Fruit fly (Drosophila melanogaster) whole organism, embryonic: ENCODE measurements around the gene Cad96Cb.

Source experiments
- Ada2b ChIP-seq: fragments of 200-800 bp; sonication (Bioruptor generic); IDR thresholded peaks from 2 replicates; pipeline ENCODE4 v1.3.6; 2022; ENCODE audit warnings: missing biosample characterization, missing genetic modification characterization
- Asciz ChIP-seq: fragments of 200-800 bp; sonication (Bioruptor generic); optimal IDR thresholded peaks from 2 replicates; lab custom pipeline; 2017; ENCODE audit warnings: missing biosample characterization, mild to moderate bottlenecking, missing genetic modification characterization, missing genetic modification reagents
- CG10959 ChIP-seq: fragments of 200-800 bp; sonication (Bioruptor generic); IDR thresholded peaks from 2 replicates; pipeline ENCODE4 v1.3.6; 2022; ENCODE audit warnings: missing biosample characterization, missing genetic modification characterization
- CG11085 ChIP-seq: fragments of 200-800 bp; sonication (Bioruptor generic); IDR thresholded peaks from 2 replicates; pipeline ENCODE4 v1.3.6; 2022; ENCODE audit warnings: missing biosample characterization, missing genetic modification characterization
- CG11456 ChIP-seq: fragments of 200-800 bp; sonication (Bioruptor generic); IDR thresholded peaks from 3 replicates; pipeline ENCODE4 v1.3.6; 2022; ENCODE audit warnings: missing biosample characterization, missing genetic modification characterization
- CG12236 ChIP-seq: fragments of 200-800 bp; sonication (Bioruptor generic); optimal IDR thresholded peaks from 2 replicates; lab custom pipeline; 2016; ENCODE audit warnings: missing biosample characterization, missing genetic modification characterization
- CG14860 ChIP-seq: fragments of 200-800 bp; sonication (Bioruptor generic); IDR thresholded peaks from 3 replicates; pipeline ENCODE4 v1.3.6; 2022; ENCODE audit warnings: missing biosample characterization, missing genetic modification characterization; ENCODE audit not compliant: partially characterized antibody
- CG1602 ChIP-seq: fragments of 200-800 bp; sonication (Bioruptor generic); optimal IDR thresholded peaks from 3 replicates; lab custom pipeline; 2016; ENCODE audit warnings: missing biosample characterization, missing genetic modification characterization
- CG18599 ChIP-seq: fragments of 200-800 bp; sonication (Bioruptor generic); optimal IDR thresholded peaks from 3 replicates; lab custom pipeline; 2017; ENCODE audit warnings: missing biosample characterization, missing genetic modification characterization, mild to moderate bottlenecking, moderate library complexity, missing genetic modification reagents
- CG2129 ChIP-seq: fragments of 200-800 bp; sonication (Bioruptor generic); IDR thresholded peaks from 2 replicates; pipeline ENCODE4 v1.3.6; 2022; ENCODE audit warnings: missing biosample characterization, missing genetic modification characterization; ENCODE audit not compliant: partially characterized antibody
- CG2678 ChIP-seq: fragments of 200-800 bp; sonication (Bioruptor generic); optimal IDR thresholded peaks from 3 replicates; lab custom pipeline; 2019; ENCODE audit warnings: missing biosample characterization, mild to moderate bottlenecking, missing genetic modification characterization, moderate library complexity
- CG31224 ChIP-seq: fragments of 200-800 bp; sonication (Bioruptor generic); IDR thresholded peaks from 2 replicates; pipeline ENCODE4 v1.3.6; 2022; ENCODE audit warnings: missing biosample characterization, missing genetic modification characterization
- CG31441 ChIP-seq: fragments of 200-800 bp; sonication (Bioruptor generic); IDR thresholded peaks from 2 replicates; pipeline ENCODE4 v1.3.6; 2022; ENCODE audit warnings: missing biosample characterization, missing genetic modification characterization
- CG32532 ChIP-seq: fragments of 200-800 bp; sonication (Bioruptor generic); IDR thresholded peaks from 2 replicates; pipeline ENCODE4 v1.3.6; 2022; ENCODE audit warnings: missing biosample characterization, missing genetic modification characterization
- CG4404 ChIP-seq: fragments of 200-800 bp; sonication (Bioruptor generic); IDR thresholded peaks from 2 replicates; pipeline ENCODE4 v1.3.6; 2022; ENCODE audit warnings: missing biosample characterization, missing genetic modification characterization
- CG4730 ChIP-seq: fragments of 200-800 bp; sonication (Bioruptor generic); IDR thresholded peaks from 2 replicates; pipeline ENCODE4 v1.3.6; 2022; ENCODE audit warnings: missing biosample characterization, missing genetic modification characterization
- CG4820 ChIP-seq: fragments of 200-800 bp; sonication (Bioruptor generic); optimal IDR thresholded peaks from 3 replicates; lab custom pipeline; 2016; ENCODE audit warnings: missing biosample characterization, missing genetic modification characterization
- CG6254 ChIP-seq: fragments of 200-800 bp; sonication (Bioruptor generic); optimal IDR thresholded peaks from 3 replicates; lab custom pipeline; 2017; ENCODE audit warnings: mild to moderate bottlenecking, missing biosample characterization, missing genetic modification reagents, missing genetic modification characterization
- CG6689 ChIP-seq: fragments of 200-800 bp; sonication (Bioruptor generic); IDR thresholded peaks from 2 replicates; pipeline ENCODE4 v1.3.6; 2022; ENCODE audit warnings: missing biosample characterization, missing genetic modification characterization
- CG7987 ChIP-seq: fragments of 200-800 bp; sonication (Bioruptor generic); optimal IDR thresholded peaks from 2 replicates; lab custom pipeline; 2018; ENCODE audit warnings: missing biosample characterization, mild to moderate bottlenecking, missing genetic modification characterization, moderate library complexity
- CG8089 ChIP-seq: fragments of 200-800 bp; sonication (Bioruptor generic); optimal IDR thresholded peaks from 3 replicates; lab custom pipeline; 2016; ENCODE audit warnings: missing biosample characterization, missing genetic modification characterization
- CG8290 ChIP-seq, 3 experiments: fragments of 200-800 bp; sonication (Bioruptor generic); optimal IDR thresholded peaks; 2 replicates each; lab custom pipeline; 2016 to 2019; ENCODE audit warnings: missing biosample characterization in 3 of 3, missing genetic modification characterization in 3 of 3, mild to moderate bottlenecking in 2 of 3, moderate library complexity in 1 of 3
- Camta ChIP-seq: fragments of 200-800 bp; sonication (Bioruptor generic); optimal IDR thresholded peaks from 2 replicates; lab custom pipeline; 2016; ENCODE audit warnings: missing biosample characterization, missing genetic modification characterization
- Dip3 ChIP-seq: fragments of 200-800 bp; sonication (Bioruptor generic); optimal IDR thresholded peaks from 3 replicates; lab custom pipeline; 2016; ENCODE audit warnings: missing biosample characterization, missing genetic modification characterization
- Dll ChIP-seq: fragments of 200-800 bp; sonication (Bioruptor generic); IDR thresholded peaks from 4 replicates; pipeline ENCODE4 v1.3.6; 2022; ENCODE audit warnings: missing biosample characterization, missing genetic modification characterization; ENCODE audit not compliant: partially characterized antibody
- Dp ChIP-seq: fragments of 200-800 bp; sonication (Bioruptor generic); optimal IDR thresholded peaks from 2 replicates; lab custom pipeline; 2018; ENCODE audit warnings: missing biosample characterization, mild to moderate bottlenecking, missing genetic modification characterization, moderate library complexity
- HmgZ ChIP-seq: fragments of 200-800 bp; sonication (Bioruptor generic); optimal IDR thresholded peaks from 2 replicates; lab custom pipeline; 2018; ENCODE audit warnings: missing biosample characterization, mild to moderate bottlenecking, missing genetic modification characterization
- Hr51 ChIP-seq, 2 experiments: fragments of 200-800 bp; sonication (Bioruptor generic); optimal IDR thresholded peaks; 2 replicates in 1 of 2; 3 replicates in 1 of 2; lab custom pipeline; 2016 to 2018; ENCODE audit warnings: missing biosample characterization in 2 of 2, missing genetic modification characterization in 2 of 2, mild to moderate bottlenecking in 1 of 2, moderate library complexity in 1 of 2
- Lpt ChIP-seq: fragments of >200 bp; optimal IDR thresholded peaks from 2 replicates; lab custom pipeline; 2018; ENCODE audit warnings: missing biosample characterization, missing genetic modification characterization
- Rx ChIP-seq: fragments of 200-800 bp; sonication (Bioruptor generic); IDR thresholded peaks from 2 replicates; pipeline ENCODE4 v1.3.6; 2022; ENCODE audit warnings: missing biosample characterization, missing genetic modification characterization
- Six4 ChIP-seq: fragments of 200-800 bp; sonication (Bioruptor generic); optimal IDR thresholded peaks from 2 replicates; lab custom pipeline; 2016; ENCODE audit warnings: missing biosample characterization, missing genetic modification characterization
- Trl ChIP-seq, 3 experiments: fragments of >200 bp in 2 of 3; fragments of 200-800 bp in 1 of 3; sonication (Bioruptor generic) in 1 of 3; optimal IDR thresholded peaks; 2 replicates in 1 of 3; 3 replicates in 2 of 3; lab custom pipeline; 2016 to 2017; ENCODE audit warnings: missing biosample characterization in 1 of 3, missing genetic modification characterization in 1 of 3
- az2 ChIP-seq: fragments of 200-800 bp; sonication (Bioruptor generic); optimal IDR thresholded peaks from 3 replicates; lab custom pipeline; 2016; ENCODE audit warnings: missing biosample characterization, missing genetic modification characterization
- dmrt99B ChIP-seq: fragments of 200-800 bp; sonication (Bioruptor generic); optimal IDR thresholded peaks from 2 replicates; lab custom pipeline; 2018; ENCODE audit warnings: missing biosample characterization, mild to moderate bottlenecking, missing genetic modification characterization, moderate library complexity
- exex ChIP-seq: fragments of 200-800 bp; sonication (Bioruptor generic); optimal IDR thresholded peaks from 4 replicates; lab custom pipeline; 2018; ENCODE audit warnings: missing biosample characterization, mild to moderate bottlenecking, missing genetic modification characterization, moderate library complexity
- gce ChIP-seq: fragments of 200-800 bp; sonication (Bioruptor generic); IDR thresholded peaks from 3 replicates; pipeline ENCODE4 v1.3.6; 2022; ENCODE audit warnings: missing biosample characterization, missing genetic modification characterization
- gsb ChIP-seq: fragments of 200-800 bp; sonication (Bioruptor generic); IDR thresholded peaks from 2 replicates; pipeline ENCODE4 v1.3.6; 2022; ENCODE audit warnings: missing biosample characterization, missing genetic modification characterization
- gt ChIP-seq: fragments of 200-800 bp; sonication (Bioruptor generic); IDR thresholded peaks from 2 replicates; pipeline ENCODE4 v1.3.6; 2022; ENCODE audit warnings: missing biosample characterization, missing genetic modification characterization
- ham ChIP-seq: fragments of 200-800 bp; sonication (Bioruptor generic); IDR thresholded peaks from 2 replicates; pipeline ENCODE4 v1.3.6; 2022; ENCODE audit warnings: missing biosample characterization, missing genetic modification characterization
- hb ChIP-seq: fragments of 200-800 bp; sonication (Bioruptor generic); IDR thresholded peaks from 3 replicates; pipeline ENCODE4 v1.3.6; 2022; ENCODE audit warnings: missing biosample characterization, missing genetic modification characterization; ENCODE audit not compliant: partially characterized antibody
- inv ChIP-seq: fragments of 200-800 bp; sonication (Bioruptor generic); IDR thresholded peaks from 2 replicates; pipeline ENCODE4 v1.3.6; 2022; ENCODE audit warnings: missing biosample characterization, missing genetic modification characterization; ENCODE audit not compliant: partially characterized antibody
- phol ChIP-seq: fragments of 200-800 bp; sonication (Bioruptor generic); optimal IDR thresholded peaks from 3 replicates; lab custom pipeline; 2018; ENCODE audit warnings: missing biosample characterization, mild to moderate bottlenecking, missing genetic modification characterization, moderate library complexity
- row ChIP-seq: fragments of 200-800 bp; sonication (Bioruptor generic); IDR thresholded peaks from 3 replicates; pipeline ENCODE4 v1.3.6; 2022; ENCODE audit warnings: missing biosample characterization, missing genetic modification characterization
- slou ChIP-seq: fragments of 200-800 bp; sonication (Bioruptor generic); optimal IDR thresholded peaks from 3 replicates; lab custom pipeline; 2016; ENCODE audit warnings: missing biosample characterization, missing genetic modification characterization
- sob ChIP-seq: fragments of 200-800 bp; sonication (Bioruptor generic); IDR thresholded peaks from 2 replicates; pipeline ENCODE4 v1.3.6; 2022; ENCODE audit warnings: missing biosample characterization, missing genetic modification characterization
- tin ChIP-seq: fragments of 200-800 bp; sonication (Bioruptor generic); optimal IDR thresholded peaks from 3 replicates; lab custom pipeline; 2016; ENCODE audit warnings: missing biosample characterization, missing genetic modification characterization
- trh ChIP-seq: fragments of 200-800 bp; sonication (Bioruptor generic); optimal IDR thresholded peaks from 2 replicates; lab custom pipeline; 2016; ENCODE audit warnings: missing biosample characterization, missing genetic modification characterization
- wek ChIP-seq: fragments of 200-800 bp; sonication (Bioruptor generic); optimal IDR thresholded peaks from 3 replicates; lab custom pipeline; 2018; ENCODE audit warnings: missing biosample characterization, mild to moderate bottlenecking, missing genetic modification characterization, moderate library complexity
- yki ChIP-seq: fragments of >200 bp; optimal IDR thresholded peaks from 3 replicates; lab custom pipeline; 2018
- zfh2 ChIP-seq: fragments of 200-800 bp; sonication (Bioruptor generic); optimal IDR thresholded peaks from 2 replicates; lab custom pipeline; 2016; ENCODE audit warnings: missing biosample characterization, missing genetic modification characterization

The Cad96Cb gene

dm6 chr3R:25215123-25215522 lies 17.0 kb downstream of the Cad96Cb start, which contains the start of gene Saysd1 (continued):
- TF ChIP-seq CG4404 (GFP tag; lab: Robert Waterston, UW) = no peak
- TF ChIP-seq slou (GFP tag; lab: Kevin White, UChicago) = no peak
- TF ChIP-seq Lpt (GFP tag; lab: Kevin White, UChicago) = no peak
- peak; percentile 4 for TF ChIP-seq CG8290 (GFP tag; optimal IDR thresholded peaks at IDR 0.05; lab: Kevin White, UChicago)
- TF ChIP-seq CG8290 (tag; optimal IDR thresholded peaks at IDR 0.05; lab: Kevin White, UChicago) = peak in 1 of 2 experiments; percentile 5
- peak; percentile 32 for TF ChIP-seq CG18599 (GFP tag; lab: Kevin White, UChicago)
- no peak for TF ChIP-seq CG12236 (GFP tag; lab: Kevin White, UChicago)
- no peak for TF ChIP-seq CG31224
- TF ChIP-seq Hr51 (GFP tag; optimal IDR thresholded peaks at IDR 0.05; lab: Kevin White, UChicago) = peak in 1 of 2 experiments; percentile 11
- no peak for TF ChIP-seq CG10959 (GFP tag; lab: Robert Waterston, UW)
- peak; percentile 90 for TF ChIP-seq Dll (GFP tag; lab: Robert Waterston, UW)
- peak; percentile 4 for TF ChIP-seq Camta (GFP tag; lab: Kevin White, UChicago)
- TF ChIP-seq az2 = no peak
- TF ChIP-seq CG1602 (GFP tag; lab: Kevin White, UChicago) = no peak
- TF ChIP-seq Trl (optimal IDR thresholded peaks at IDR 0.05; lab: Kevin White, UChicago) = no peak
- TF ChIP-seq Trl (GFP tag; optimal IDR thresholded peaks at IDR 0.05; lab: Kevin White, UChicago) = peak; percentile 11
- TF ChIP-seq CG2129 (GFP tag; lab: Robert Waterston, UW) = peak; percentile 70
- TF ChIP-seq row (GFP tag; lab: Robert Waterston, UW) = peak; percentile 34; the same call in 1 of the 3 replicates
- no peak for TF ChIP-seq CG6254 (GFP tag; lab: Kevin White, UChicago)
- peak; percentile 21; the same call in 1 of the 2 replicates for TF ChIP-seq CG31441 (GFP tag; lab: Robert Waterston, UW)
- TF ChIP-seq dmrt99B = no peak
- no peak for TF ChIP-seq CG11456 (GFP tag; lab: Robert Waterston, UW)
- TF ChIP-seq CG32532 (GFP tag; lab: Robert Waterston, UW) = peak; percentile 70
- no peak for TF ChIP-seq gt (GFP tag; lab: Robert Waterston, UW)
- TF ChIP-seq CG4730 = peak; percentile 24; the same call in 1 of the 2 replicates
- TF ChIP-seq CG6689 (GFP tag; lab: Robert Waterston, UW) = 0 out of 2 replicates have a peak, but pooled peaks have one; percentile 21
- TF ChIP-seq gce (GFP tag; lab: Robert Waterston, UW) = peak; percentile 32; the same call in 1 of the 3 replicates
- TF ChIP-seq Dp (GFP tag; lab: Kevin White, UChicago) = peak; percentile 25
- TF ChIP-seq CG7987 = peak; percentile 11
- peak; percentile 62 for TF ChIP-seq sob (GFP tag; lab: Robert Waterston, UW)
- no peak for TF ChIP-seq CG4820 (GFP tag; lab: Kevin White, UChicago)
- TF ChIP-seq Dip3 (GFP tag; lab: Kevin White, UChicago) = no peak
- peak; percentile 13 for TF ChIP-seq Six4 (GFP tag; lab: Kevin White, UChicago)
- peak; percentile 36 for TF ChIP-seq phol
- peak; percentile 31 for TF ChIP-seq HmgZ (tag; lab: Kevin White, UChicago)
- TF ChIP-seq trh (GFP tag; lab: Kevin White, UChicago) = no peak
- TF ChIP-seq Rx (GFP tag; lab: Robert Waterston, UW) = peak; percentile 29; the same call in 1 of the 2 replicates
- peak; percentile 60; the same call in 1 of the 2 replicates for TF ChIP-seq inv (GFP tag; lab: Robert Waterston, UW)
- TF ChIP-seq CG2678 (tag; lab: Kevin White, UChicago) = no peak
- TF ChIP-seq hb (GFP tag; lab: Robert Waterston, UW) = peak; percentile 85
- TF ChIP-seq ham = no peak
- peak; percentile 62 for TF ChIP-seq wek (GFP tag; lab: Kevin White, UChicago)
- TF ChIP-seq Asciz (GFP tag; lab: Kevin White, UChicago) = peak; percentile 28
- peak; percentile 48; the same call in 1 of the 2 replicates for TF ChIP-seq Ada2b (GFP tag; lab: Robert Waterston, UW)
- 0 out of 2 replicates have a peak, but pooled peaks have one; percentile 8 for TF ChIP-seq CG11085
- TF ChIP-seq yki (lab: Kevin White, UChicago) = no peak
- TF ChIP-seq tin (GFP tag; lab: Kevin White, UChicago) = peak; percentile 30
- TF ChIP-seq zfh2 (GFP tag; lab: Kevin White, UChicago) = peak; percentile 10
- no peak for TF ChIP-seq CG8089 (GFP tag; lab: Kevin White, UChicago)
- TF ChIP-seq gsb (GFP tag; lab: Robert Waterston, UW) = no peak
- TF ChIP-seq exex (tag; lab: Kevin White, UChicago) = peak; percentile 9
- TF ChIP-seq CG14860 (GFP tag; lab: Robert Waterston, UW) = peak; percentile 80
